Worm (Caenorhabditis elegans): ENCODE results near the gene npp-19.

npp-19 gene

DNA sequence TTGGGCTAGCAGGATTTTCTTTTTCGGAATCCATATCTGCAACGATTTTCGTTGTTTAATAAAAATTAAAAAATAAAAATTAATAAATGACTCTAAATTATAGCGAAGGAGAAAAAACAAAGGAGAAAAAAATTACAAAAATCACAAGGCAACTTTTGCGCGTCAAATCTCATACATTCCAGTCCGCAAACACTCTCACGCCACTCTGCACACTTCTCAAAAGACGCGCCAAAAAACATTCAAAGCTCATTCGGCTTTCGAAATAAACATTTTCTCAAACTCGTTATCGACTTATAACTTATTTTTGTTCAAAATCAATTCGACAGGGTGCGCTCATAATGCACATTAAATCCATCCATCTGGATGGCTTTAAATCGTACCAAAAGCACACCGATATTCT is 25.8 kb upstream of the npp-19 start, which contains the start of the genes R06F6.12 and mix-1:
Gene R06F6.12 (minus strand): TSS at position 36 of the 400 bp plus-strand sequence.
Gene mix-1 (plus strand): TSS at position 201 of the 400 bp plus-strand sequence.
- no peak for TF ChIP-seq tbx-37 (GFP tag; conservative IDR thresholded peaks at IDR 0.05)
- TF ChIP-seq tbx-11 (GFP tag; IDR thresholded peaks at IDR 0.05), result no peak
- TF ChIP-seq F13C5.2 (tag; optimal IDR thresholded peaks at IDR 0.05), result peak; percentile 20
- TF ChIP-seq tra-4 (tag; optimal IDR thresholded peaks at IDR 0.05), result no peak
- no peak for TF ChIP-seq hmg-4 (GFP tag; optimal IDR thresholded peaks at IDR 0.05)
- TF ChIP-seq pes-1 (GFP tag; IDR thresholded peaks at IDR 0.05), result peak; percentile 62; the same call in 1 of the 2 replicates
- TF ChIP-seq ets-7 (tag; optimal IDR thresholded peaks at IDR 0.05), result no peak
- no peak for TF ChIP-seq flt-1 (GFP tag; IDR thresholded peaks at IDR 0.05)
- TF ChIP-seq aly-1 (tag; optimal IDR thresholded peaks at IDR 0.05), result no peak
- no peak for TF ChIP-seq B0310.2 (tag; optimal IDR thresholded peaks at IDR 0.05)

DNA sequence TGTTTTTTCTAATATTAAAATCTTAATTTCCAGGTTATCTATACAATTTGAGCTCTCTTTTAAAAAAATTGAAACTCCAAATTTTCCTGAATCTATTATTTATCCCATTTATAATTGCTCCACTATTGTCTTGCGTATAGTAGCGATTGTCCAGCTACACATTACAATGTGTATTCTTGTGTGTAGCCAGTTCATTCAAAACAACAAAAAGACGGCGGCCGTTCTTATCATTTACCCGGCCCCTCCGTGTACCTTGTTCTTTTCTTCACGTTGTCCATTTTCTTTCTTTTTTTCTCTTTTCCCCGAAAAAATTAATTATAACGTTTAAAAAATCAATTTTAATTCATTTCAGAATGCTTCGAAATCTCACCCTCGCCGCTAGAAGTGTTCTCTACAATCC is 22.4 kb upstream of the npp-19 start, which contains the start of gene ech-4:
Gene ech-4 (plus strand): TSS at position 353 of the 400 bp plus-strand sequence.
- no peak for TF ChIP-seq ceh-36 (tag; optimal IDR thresholded peaks at IDR 0.05)
- TF ChIP-seq tbx-37 (GFP tag; conservative IDR thresholded peaks at IDR 0.05), result no peak
- TF ChIP-seq aly-1 (tag; optimal IDR thresholded peaks at IDR 0.05), result no peak

DNA sequence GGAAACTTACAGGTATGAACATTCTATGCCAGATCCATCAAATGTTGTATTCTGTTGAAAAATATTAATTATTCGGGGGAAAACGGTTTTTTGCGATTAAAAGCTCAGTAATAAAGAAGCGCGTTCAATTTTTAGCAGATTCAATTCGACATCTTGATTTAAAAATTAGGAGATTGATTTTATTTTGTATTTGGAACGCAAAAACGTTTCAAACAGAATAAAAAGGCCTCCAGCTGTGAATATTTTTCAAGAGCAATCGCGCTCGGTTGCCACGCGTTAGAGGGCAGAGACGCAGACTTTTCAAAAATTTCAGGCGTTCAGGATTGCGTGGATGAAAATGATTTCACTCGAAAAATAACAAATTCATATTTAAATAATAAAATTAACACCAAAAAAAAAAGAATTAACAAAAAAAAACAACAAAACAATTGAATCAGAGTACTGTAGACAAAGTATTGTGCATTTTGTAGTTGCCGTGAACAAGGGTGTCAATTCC is 21.7 kb upstream of the npp-19 start, which contains the start of gene R06F6.8:
Gene R06F6.8 (minus strand): TSS at position 51 of the 496 bp plus-strand sequence.
- TF ChIP-seq sea-1 (GFP tag; conservative IDR thresholded peaks at IDR 0.05) (no peak), ceh-13 (GFP tag; optimal IDR thresholded peaks at IDR 0.05) (no peak), hmbx-1 (tag; optimal IDR thresholded peaks at IDR 0.05) (no peak), pes-1 (GFP tag; IDR thresholded peaks at IDR 0.05) (0 out of 2 replicates have a peak, but pooled peaks have one; percentile 13)

DNA sequence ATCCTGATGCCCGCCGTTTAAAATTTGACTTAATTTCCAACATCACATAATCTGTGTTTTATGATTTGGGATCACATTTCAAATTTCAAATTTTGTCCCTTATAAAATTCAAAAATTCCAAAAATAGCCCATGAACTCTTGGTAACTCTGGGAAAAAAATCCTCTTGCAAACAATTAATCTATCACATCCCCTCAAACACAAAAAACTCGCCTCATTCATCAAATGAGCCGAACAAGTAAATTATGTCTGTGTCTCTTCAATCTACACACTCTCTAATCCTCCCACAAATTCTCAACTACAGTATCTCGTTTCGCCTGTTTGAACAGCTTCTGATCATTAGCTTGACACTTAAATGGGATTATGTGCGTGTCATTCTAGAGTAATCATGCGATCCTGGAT is 12.4 kb upstream of the npp-19 start, which contains the start of gene msrp-7:
Gene msrp-7 (plus strand): TSS at position 301 of the 400 bp plus-strand sequence.
- TF ChIP-seq tbx-11 (GFP tag; IDR thresholded peaks at IDR 0.05) (no peak), ama-1 (optimal IDR thresholded peaks at IDR 0.05) (no peak), flt-1 (GFP tag; IDR thresholded peaks at IDR 0.05) (no peak), pes-1 (GFP tag; IDR thresholded peaks at IDR 0.05) (no peak), hnd-1 (tag; optimal IDR thresholded peaks at IDR 0.05) (no peak), ets-7 (tag; optimal IDR thresholded peaks at IDR 0.05) (no peak), ceh-13 (GFP tag; optimal IDR thresholded peaks at IDR 0.05) (no peak), scrt-1 (GFP tag; IDR thresholded peaks at IDR 0.05) (no peak), sea-1 (GFP tag; conservative IDR thresholded peaks at IDR 0.05) (no peak), tbx-37 (GFP tag; conservative IDR thresholded peaks at IDR 0.05) (no peak), hmbx-1 (tag; optimal IDR thresholded peaks at IDR 0.05) (no peak), ceh-36 (tag; optimal IDR thresholded peaks at IDR 0.05) (no peak), hmg-4 (GFP tag; optimal IDR thresholded peaks at IDR 0.05) (no peak), B0310.2 (tag; optimal IDR thresholded peaks at IDR 0.05) (no peak), tra-4 (tag; optimal IDR thresholded peaks at IDR 0.05) (no peak), F13C5.2 (tag; optimal IDR thresholded peaks at IDR 0.05) (no peak), aly-1 (tag; optimal IDR thresholded peaks at IDR 0.05) (no peak)

DNA sequence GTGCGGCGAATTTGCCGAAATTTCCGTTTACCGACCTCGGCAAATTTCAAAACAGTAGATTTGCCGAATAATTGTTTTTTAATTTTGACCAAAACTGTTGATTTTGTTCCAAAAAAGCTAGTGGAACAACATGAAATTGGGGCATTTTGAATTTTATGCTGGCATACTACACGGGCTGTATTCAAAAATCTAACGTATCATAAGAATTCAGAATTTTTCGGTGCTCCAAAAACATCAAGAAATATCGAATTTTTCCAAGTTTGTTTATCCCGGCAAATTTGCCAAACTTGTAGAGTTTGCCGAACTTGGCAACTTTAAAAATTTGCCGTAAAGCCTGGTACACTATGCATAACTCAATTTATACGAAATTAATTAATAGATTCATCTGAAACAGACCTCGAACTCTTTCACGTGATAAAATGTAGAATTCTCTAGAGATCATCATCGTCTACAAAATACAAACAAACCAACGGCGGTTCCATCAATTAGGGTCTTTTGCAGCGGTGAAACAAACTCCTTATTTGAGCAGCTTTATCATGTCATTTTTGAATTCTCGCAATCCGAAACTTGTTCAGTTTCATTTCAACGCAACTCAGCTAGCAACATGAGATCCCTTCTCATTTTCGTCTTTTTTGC is 10.5 kb upstream of the npp-19 start, which contains the start of gene R06F6.14:
Gene R06F6.14 (plus strand): TSS at position 586 of the 636 bp plus-strand sequence.
- TF ChIP-seq F13C5.2 (tag; optimal IDR thresholded peaks at IDR 0.05) (no peak), ama-1 (optimal IDR thresholded peaks at IDR 0.05) (no peak), tra-4 (tag; optimal IDR thresholded peaks at IDR 0.05) (no peak), flt-1 (GFP tag; IDR thresholded peaks at IDR 0.05) (no peak), tbx-11 (GFP tag; IDR thresholded peaks at IDR 0.05) (no peak), hnd-1 (tag; optimal IDR thresholded peaks at IDR 0.05) (no peak), aly-1 (tag; optimal IDR thresholded peaks at IDR 0.05) (no peak), hmbx-1 (tag; optimal IDR thresholded peaks at IDR 0.05) (no peak), sea-1 (GFP tag; conservative IDR thresholded peaks at IDR 0.05) (no peak), tbx-37 (GFP tag; conservative IDR thresholded peaks at IDR 0.05) (no peak), scrt-1 (GFP tag; IDR thresholded peaks at IDR 0.05) (no peak), ceh-36 (tag; optimal IDR thresholded peaks at IDR 0.05) (no peak), pes-1 (GFP tag; IDR thresholded peaks at IDR 0.05) (no peak), ceh-13 (GFP tag; optimal IDR thresholded peaks at IDR 0.05) (no peak), B0310.2 (tag; optimal IDR thresholded peaks at IDR 0.05) (no peak), ets-7 (tag; optimal IDR thresholded peaks at IDR 0.05) (no peak)

DNA sequence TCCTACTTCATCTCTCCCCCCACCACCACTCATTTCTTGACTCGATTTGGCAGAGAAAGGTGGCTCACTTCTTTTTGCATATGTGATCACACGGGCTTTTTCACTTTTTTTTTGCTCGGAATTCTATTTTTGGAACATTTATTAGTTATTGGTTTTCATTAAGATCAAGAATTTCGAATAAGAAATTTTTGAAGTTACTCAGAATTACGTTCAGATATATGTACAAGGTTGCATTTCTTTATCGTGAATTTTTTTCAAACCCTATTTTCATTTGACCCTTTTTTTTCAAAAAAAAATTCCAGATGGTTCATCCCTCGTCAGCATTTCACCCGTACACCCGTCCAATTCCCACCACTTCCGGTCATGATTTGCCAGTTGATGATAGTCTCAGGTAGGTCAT is 7.2 kb upstream of the npp-19 start, which contains the start of gene ceh-62:
Gene ceh-62 (plus strand): TSS at position 301 of the 400 bp plus-strand sequence.
- no peak for TF ChIP-seq aly-1 (tag; optimal IDR thresholded peaks at IDR 0.05)
- no peak for TF ChIP-seq tbx-11 (GFP tag; IDR thresholded peaks at IDR 0.05)

DNA sequence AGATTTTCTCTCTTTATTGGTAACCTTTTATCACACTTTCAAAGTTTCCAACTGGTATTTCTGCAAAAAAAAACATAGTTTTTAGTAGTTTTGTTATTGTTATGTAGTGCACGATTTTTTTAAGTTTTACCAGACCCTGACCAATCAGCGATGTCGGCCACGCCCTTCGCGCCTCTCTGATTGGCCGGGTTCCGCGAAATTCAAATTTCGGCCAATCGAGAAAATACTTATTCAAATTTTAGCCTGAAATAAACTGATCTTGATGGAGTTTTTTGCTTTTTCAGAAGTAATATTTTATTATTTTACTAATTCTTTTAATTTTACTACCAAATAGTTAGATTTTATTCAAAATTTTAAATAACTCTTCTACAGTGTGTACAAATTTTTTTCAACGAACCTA is 6.6 kb upstream of the npp-19 start:
- TF ChIP-seq hnd-1 (tag; optimal IDR thresholded peaks at IDR 0.05) (no peak), tbx-11 (GFP tag; IDR thresholded peaks at IDR 0.05) (no peak), hmbx-1 (tag; optimal IDR thresholded peaks at IDR 0.05) (no peak), sea-1 (GFP tag; conservative IDR thresholded peaks at IDR 0.05) (no peak)

DNA sequence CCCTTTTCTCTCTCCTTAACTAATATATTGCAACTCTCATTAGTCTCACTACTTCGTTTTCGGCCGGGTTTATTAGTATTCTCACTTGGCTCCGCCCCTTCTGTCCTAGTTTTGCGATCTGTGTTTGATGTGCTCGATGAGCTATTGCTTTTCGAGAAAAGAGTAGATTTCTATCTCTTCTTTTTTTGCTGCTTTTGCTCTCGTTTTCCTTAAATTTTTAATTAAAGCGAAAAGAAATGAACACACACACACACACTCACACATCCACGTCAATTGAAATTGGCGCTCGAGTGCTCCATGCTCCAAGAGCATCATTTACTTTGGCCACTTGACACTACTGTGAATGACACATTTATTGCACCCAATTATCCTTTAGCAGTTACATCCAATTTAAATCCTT is 6.2 kb upstream of the npp-19 start:
- no peak for TF ChIP-seq tbx-11 (GFP tag; IDR thresholded peaks at IDR 0.05)
- TF ChIP-seq B0310.2 (tag; optimal IDR thresholded peaks at IDR 0.05), result no peak
- no peak for TF ChIP-seq ceh-13 (GFP tag; optimal IDR thresholded peaks at IDR 0.05)
- no peak for TF ChIP-seq ets-7 (tag; optimal IDR thresholded peaks at IDR 0.05)
- TF ChIP-seq hmbx-1 (tag; optimal IDR thresholded peaks at IDR 0.05), result no peak
